Fruit fly (Drosophila melanogaster): Measurements from ENCODE around the gene CG9121.

The CG9121 gene

dm6 chr2L:5042076-5042475 lies 8.8 kb downstream of the CG9121 start (continued):
- no peak for TF ChIP-seq mirr (GFP tag; optimal IDR thresholded peaks at IDR 0.05)
- no peak for TF ChIP-seq dati (GFP tag; IDR thresholded peaks at IDR 0.05)
- peak; percentile 11 for TF ChIP-seq Fer3 (tag; optimal IDR thresholded peaks at IDR 0.05)
- no peak for TF ChIP-seq CG9215 (GFP tag; IDR thresholded peaks at IDR 0.05)
- peak; percentile 62 for TF ChIP-seq CG2678 (tag; optimal IDR thresholded peaks at IDR 0.05)
- TF ChIP-seq CG7786 (GFP tag; optimal IDR thresholded peaks at IDR 0.05): no peak
- TF ChIP-seq ems (GFP tag; optimal IDR thresholded peaks at IDR 0.05): no peak
- TF ChIP-seq CG3995 (GFP tag; optimal IDR thresholded peaks at IDR 0.05): no peak
- TF ChIP-seq pros (GFP tag; optimal IDR thresholded peaks at IDR 0.05): no peak
- no peak for TF ChIP-seq kni (GFP tag; optimal IDR thresholded peaks at IDR 0.05)
- TF ChIP-seq CG7372 (GFP tag; IDR thresholded peaks at IDR 0.05): no peak
- TF ChIP-seq Dp (GFP tag; optimal IDR thresholded peaks at IDR 0.05): no peak
- TF ChIP-seq pb (GFP tag; optimal IDR thresholded peaks at IDR 0.05): no peak
- TF ChIP-seq CG11504 (tag; optimal IDR thresholded peaks at IDR 0.05): peak; percentile 49
- TF ChIP-seq odd (GFP tag; optimal IDR thresholded peaks at IDR 0.05): no peak
- TF ChIP-seq unpg (GFP tag; optimal IDR thresholded peaks at IDR 0.05): peak; percentile 48
- no peak for TF ChIP-seq D (optimal IDR thresholded peaks at IDR 0.05)
- TF ChIP-seq D (GFP tag; optimal IDR thresholded peaks at IDR 0.05): no peak
- no peak for TF ChIP-seq CG10565 (GFP tag; optimal IDR thresholded peaks at IDR 0.05)
- no peak for TF ChIP-seq CG3407 (GFP tag; optimal IDR thresholded peaks at IDR 0.05)
- TF ChIP-seq peb (GFP tag; IDR thresholded peaks at IDR 0.05): no peak
- no peak for TF ChIP-seq Usf (GFP tag; optimal IDR thresholded peaks at IDR 0.05)
- TF ChIP-seq mam (GFP tag; optimal IDR thresholded peaks at IDR 0.05): no peak
- TF ChIP-seq CG32532 (GFP tag; IDR thresholded peaks at IDR 0.05): no peak
- no peak for TF ChIP-seq usp (GFP tag; optimal IDR thresholded peaks at IDR 0.05)
- peak; percentile 27 for TF ChIP-seq CG8924 (tag; optimal IDR thresholded peaks at IDR 0.05)
- no peak for TF ChIP-seq CG7745 (tag; optimal IDR thresholded peaks at IDR 0.05)
- TF ChIP-seq Dip2 (GFP tag; IDR thresholded peaks at IDR 0.05): no peak
- TF ChIP-seq GATAe (GFP tag; conservative IDR thresholded peaks at IDR 0.05): no peak
- no peak for TF ChIP-seq CTCF (GFP tag; optimal IDR thresholded peaks at IDR 0.05)
- TF ChIP-seq dmrt99B (tag; optimal IDR thresholded peaks at IDR 0.05): peak; percentile 37
- no peak for TF ChIP-seq CG13624 (GFP tag; optimal IDR thresholded peaks at IDR 0.05)
- TF ChIP-seq eve (GFP tag; optimal IDR thresholded peaks at IDR 0.05): no peak
- TF ChIP-seq Myb (GFP tag; optimal IDR thresholded peaks at IDR 0.05): no peak
- no peak for TF ChIP-seq CG2202 (tag; optimal IDR thresholded peaks at IDR 0.05)
- no peak for TF ChIP-seq CG3065 (GFP tag; optimal IDR thresholded peaks at IDR 0.05)
- TF ChIP-seq CG15696 (tag; optimal IDR thresholded peaks at IDR 0.05): peak; percentile 55
- TF ChIP-seq CG14050 (GFP tag; IDR thresholded peaks at IDR 0.05): no peak
- TF ChIP-seq slp2 (GFP tag; optimal IDR thresholded peaks at IDR 0.05): no peak
- no peak for TF ChIP-seq repo (GFP tag; optimal IDR thresholded peaks at IDR 0.05)
- no peak for TF ChIP-seq CG13287 (GFP tag; IDR thresholded peaks at IDR 0.05; ENCODE audit: partially characterized antibody)
- no peak for TF ChIP-seq sima (GFP tag; optimal IDR thresholded peaks at IDR 0.05)
- peak; percentile 9 for TF ChIP-seq CG16863 (GFP tag; optimal IDR thresholded peaks at IDR 0.05)
- no peak for TF ChIP-seq Sox100B (GFP tag; optimal IDR thresholded peaks at IDR 0.05)
- no peak for TF ChIP-seq Sry-β (GFP tag; optimal IDR thresholded peaks at IDR 0.05)
- TF ChIP-seq tna (GFP tag; IDR thresholded peaks at IDR 0.05; ENCODE audit: partially characterized antibody): no peak
- TF ChIP-seq jing (GFP tag; optimal IDR thresholded peaks at IDR 0.05): no peak
- no peak for TF ChIP-seq lilli (GFP tag; optimal IDR thresholded peaks at IDR 0.05)
- TF ChIP-seq Awh (GFP tag; IDR thresholded peaks at IDR 0.05): no peak
- TF ChIP-seq fu2 (GFP tag; optimal IDR thresholded peaks at IDR 0.05): no peak
- no peak for TF ChIP-seq chinmo (GFP tag; IDR thresholded peaks at IDR 0.05; ENCODE audit: partially characterized antibody)
- no peak for TF ChIP-seq CG5180 (GFP tag; optimal IDR thresholded peaks at IDR 0.05)
- TF ChIP-seq CG13123 (GFP tag; optimal IDR thresholded peaks at IDR 0.05): no peak

All from whole organism, embryonic.